Worm (Caenorhabditis elegans) whole organism, L3 larva: Measurements from ENCODE around the gene F59E11.7.

ENCODE experiments used
- R02D3.7 ChIP-seq: fragments of 150-350 bp; optimal IDR thresholded peaks from 2 replicates; lab custom pipeline; 2014; ENCODE audit warnings: missing biosample characterization, missing genetic modification characterization
- ceh-16 ChIP-seq: sonication (generic microtip); optimal IDR thresholded peaks from 2 replicates; lab custom pipeline; 2017; ENCODE audit warnings: missing biosample characterization, missing genetic modification characterization
- ceh-28 ChIP-seq: fragments of 150-350 bp; optimal IDR thresholded peaks from 2 replicates; lab custom pipeline; 2014; ENCODE audit warnings: missing biosample characterization, missing genetic modification reagents, missing genetic modification characterization
- ceh-82 ChIP-seq: fragments of 150-350 bp; optimal IDR thresholded peaks from 2 replicates; lab custom pipeline; 2014; ENCODE audit warnings: missing biosample characterization, missing genetic modification characterization
- ceh-9 ChIP-seq: sonication (generic microtip); optimal IDR thresholded peaks from 2 replicates; lab custom pipeline; 2018; ENCODE audit warnings: missing biosample characterization, missing genetic modification characterization
- egl-5 ChIP-seq: fragments of 150-350 bp; optimal IDR thresholded peaks from 2 replicates; lab custom pipeline; 2017; ENCODE audit warnings: missing biosample characterization, missing genetic modification reagents, missing genetic modification characterization, inconsistent platforms
- elt-1 ChIP-seq: fragments of 150-350 bp; optimal IDR thresholded peaks from 2 replicates; lab custom pipeline; 2014; ENCODE audit warnings: missing biosample characterization, missing genetic modification characterization
- elt-2 ChIP-seq: sonication (generic microtip); optimal IDR thresholded peaks from 2 replicates; lab custom pipeline; 2016; ENCODE audit warnings: missing genetic modification reagents, mild to moderate bottlenecking, missing genetic modification characterization, missing compliant biosample characterization
- elt-3 ChIP-seq, 3 experiments: fragments of 150-350 bp in 1 of 3; sonication (generic microtip) in 2 of 3; optimal IDR thresholded peaks; 2 replicates in 2 of 3; 4 replicates in 1 of 3; lab custom pipeline; 2014 to 2017; ENCODE audit warnings: missing biosample characterization in 3 of 3, missing genetic modification characterization in 3 of 3
- eor-1 ChIP-seq, 2 experiments: fragments of 150-350 bp; optimal IDR thresholded peaks; 2 replicates each; lab custom pipeline; 2014 to 2018; ENCODE audit warnings: missing biosample characterization in 2 of 2, missing genetic modification characterization in 2 of 2
- fkh-10 ChIP-seq: sonication (generic microtip); optimal IDR thresholded peaks from 2 replicates; lab custom pipeline; 2017; ENCODE audit warnings: missing biosample characterization, missing genetic modification reagents, missing genetic modification characterization
- fkh-2 ChIP-seq: fragments of 150-350 bp; optimal IDR thresholded peaks from 2 replicates; lab custom pipeline; 2014; ENCODE audit warnings: missing biosample characterization, missing genetic modification reagents, missing genetic modification characterization
- jun-1 ChIP-seq: fragments of 150-350 bp; optimal IDR thresholded peaks from 2 replicates; lab custom pipeline; 2014; ENCODE audit warnings: missing biosample characterization, missing genetic modification reagents, missing genetic modification characterization
- lin-39 ChIP-seq: fragments of 150-350 bp; optimal IDR thresholded peaks from 2 replicates; lab custom pipeline; 2018; ENCODE audit warnings: missing biosample characterization, missing genetic modification reagents, missing genetic modification characterization
- lsy-12 ChIP-seq: sonication (generic microtip); optimal IDR thresholded peaks from 2 replicates; lab custom pipeline; 2016; ENCODE audit warnings: mild to moderate bottlenecking, missing genetic modification characterization, missing compliant biosample characterization
- mml-1 ChIP-seq: fragments of 150-350 bp; sonication (generic microtip); optimal IDR thresholded peaks from 3 replicates; lab custom pipeline; 2014; ENCODE audit warnings: missing biosample characterization, missing genetic modification characterization
- nfya-1 ChIP-seq: sonication (generic microtip); optimal IDR thresholded peaks from 2 replicates; lab custom pipeline; 2017; ENCODE audit warnings: missing genetic modification characterization, mild to moderate bottlenecking, missing compliant biosample characterization, antibody characterized with exemption, moderate library complexity; ENCODE audit not compliant: insufficient read depth
- nhr-11 ChIP-seq: fragments of 150-350 bp; optimal IDR thresholded peaks from 2 replicates; lab custom pipeline; 2014; ENCODE audit warnings: missing biosample characterization, missing genetic modification characterization
- nhr-23 ChIP-seq: fragments of 150-350 bp; optimal IDR thresholded peaks from 2 replicates; lab custom pipeline; 2014; ENCODE audit warnings: missing biosample characterization, missing genetic modification reagents, missing genetic modification characterization
- nhr-25 ChIP-seq: sonication (generic microtip); optimal IDR thresholded peaks from 2 replicates; lab custom pipeline; 2017; ENCODE audit warnings: missing biosample characterization, missing genetic modification characterization
- nhr-28 ChIP-seq: fragments of 150-350 bp; optimal IDR thresholded peaks from 2 replicates; lab custom pipeline; 2014; ENCODE audit warnings: missing biosample characterization, missing genetic modification characterization
- nhr-43 ChIP-seq: sonication (generic microtip); optimal IDR thresholded peaks from 2 replicates; lab custom pipeline; 2016; ENCODE audit warnings: mild to moderate bottlenecking, missing genetic modification characterization, missing compliant biosample characterization; ENCODE audit not compliant: poor library complexity, severe bottlenecking
- nhr-67 ChIP-seq: fragments of 150-350 bp; optimal IDR thresholded peaks from 2 replicates; lab custom pipeline; 2014; ENCODE audit warnings: missing biosample characterization, missing genetic modification characterization
- nhr-76 ChIP-seq: fragments of 150-350 bp; sonication (generic microtip); optimal IDR thresholded peaks from 5 replicates; lab custom pipeline; 2014; ENCODE audit warnings: missing biosample characterization, missing genetic modification characterization
- pqm-1 ChIP-seq: fragments of 150-350 bp; optimal IDR thresholded peaks from 2 replicates; lab custom pipeline; 2017; ENCODE audit warnings: missing biosample characterization, missing genetic modification characterization, inconsistent platforms
- skn-1 ChIP-seq: fragments of 150-350 bp; optimal IDR thresholded peaks from 2 replicates; lab custom pipeline; 2014; ENCODE audit warnings: missing biosample characterization, missing genetic modification characterization
- snpc-4 ChIP-seq: fragments of 150-350 bp; optimal IDR thresholded peaks from 2 replicates; lab custom pipeline; 2014; ENCODE audit warnings: missing biosample characterization, missing genetic modification characterization
- tbx-2 ChIP-seq: sonication (generic microtip); optimal IDR thresholded peaks from 2 replicates; lab custom pipeline; 2016; ENCODE audit warnings: mild to moderate bottlenecking, missing genetic modification characterization, missing compliant biosample characterization
- unc-39 ChIP-seq: sonication (generic microtip); optimal IDR thresholded peaks from 4 replicates; lab custom pipeline; 2017; ENCODE audit warnings: missing biosample characterization, missing genetic modification characterization
- unc-62 ChIP-seq: fragments of 150-350 bp; sonication (generic microtip); optimal IDR thresholded peaks from 4 replicates; lab custom pipeline; 2014; ENCODE audit warnings: missing biosample characterization, missing genetic modification reagents, missing genetic modification characterization
- zag-1 ChIP-seq: fragments of 150-350 bp; optimal IDR thresholded peaks from 2 replicates; lab custom pipeline; 2014; ENCODE audit warnings: missing biosample characterization, missing genetic modification characterization
- ztf-11 ChIP-seq: fragments of 150-350 bp; optimal IDR thresholded peaks from 2 replicates; lab custom pipeline; 2014; ENCODE audit warnings: missing biosample characterization, missing genetic modification characterization

F59E11.7 gene

DNA sequence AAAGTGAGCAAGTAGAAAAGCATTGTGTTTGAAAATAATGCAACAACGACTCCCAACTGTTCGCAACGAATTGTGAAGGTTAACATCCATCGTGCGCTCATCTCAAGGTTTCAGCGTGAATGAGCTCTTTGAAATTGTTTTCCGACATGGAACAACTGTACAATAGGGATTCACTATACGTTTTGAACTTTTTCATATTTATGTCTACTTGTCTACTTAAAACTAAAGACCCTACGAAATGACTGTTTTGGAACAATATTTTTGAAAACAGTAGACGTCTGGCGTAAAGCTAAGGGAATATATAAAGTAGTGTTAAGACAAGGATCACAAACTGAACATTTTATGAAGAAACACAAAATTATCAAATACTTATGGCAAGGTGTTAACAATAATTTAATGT is 6.4 kb upstream of the F59E11.7 start, which contains the start of gene str-86:
TSS of gene str-86 (minus strand) at position 101 of the 400 bp plus-strand sequence.
- TF ChIP-seq pqm-1 (tag; lab: Kevin White, UChicago) = no peak
- no peak for TF ChIP-seq skn-1 (tag; lab: Kevin White, UChicago)
- TF ChIP-seq lsy-12 (tag; lab: Kevin White, UChicago) = no peak
- no peak for TF ChIP-seq R02D3.7 (tag; lab: Kevin White, UChicago)
- TF ChIP-seq lin-39 = no peak
- TF ChIP-seq mml-1 (tag; lab: Kevin White, UChicago) = no peak

- TF ChIP-seq nhr-43 (tag; lab: Kevin White, UChicago) (no peak), nhr-28 (tag; lab: Kevin White, UChicago) (no peak), zag-1 (no peak), ceh-16 (no peak), pqm-1 (tag; lab: Kevin White, UChicago) (no peak), ceh-82 (tag; lab: Kevin White, UChicago) (no peak), skn-1 (tag; lab: Kevin White, UChicago) (no peak), R02D3.7 (tag; lab: Kevin White, UChicago) (no peak), ceh-28 (tag; lab: Kevin White, UChicago) (no peak), egl-5 (no peak), nhr-76 (tag; lab: Kevin White, UChicago) (no peak), unc-39 (no peak), nhr-25 (tag; lab: Kevin White, UChicago) (no peak), snpc-4 (tag; lab: Kevin White, UChicago) (no peak), nhr-67 (no peak)
Measured at ce11 chrV:8984783-8985182, 5.3 kb upstream of the F59E11.7 start.

DNA sequence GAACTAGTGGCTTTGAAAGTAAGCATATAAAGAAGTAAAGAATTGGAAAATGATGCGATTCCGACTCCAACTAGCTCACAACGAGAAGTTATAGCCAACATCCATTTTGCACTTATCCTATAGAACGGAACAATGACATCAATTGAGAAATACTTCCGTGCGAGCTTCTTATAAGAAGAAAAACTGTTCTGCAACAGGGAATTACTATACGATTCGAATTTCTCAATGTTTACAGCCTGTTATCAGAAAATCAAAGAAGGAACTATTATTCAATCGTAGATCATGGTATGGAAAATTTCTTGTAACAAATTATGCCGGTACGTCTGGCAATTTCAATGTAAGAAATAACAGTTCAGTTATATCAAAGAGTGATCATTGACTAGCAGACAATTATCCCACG is 4.3 kb upstream of the F59E11.7 start, which contains the start of gene str-85:
TSS of gene str-85 (minus strand) at position 101 of the 400 bp plus-strand sequence.
- TF ChIP-seq nhr-67 (no peak), fkh-2 (no peak), nhr-28 (tag; lab: Kevin White, UChicago) (no peak), nfya-1 (tag; lab: Kevin White, UChicago) (no peak), zag-1 (no peak), eor-1 (tag; optimal IDR thresholded peaks at IDR 0.05; lab: Kevin White, UChicago) (no peak), nhr-11 (tag; lab: Kevin White, UChicago) (no peak), skn-1 (tag; lab: Kevin White, UChicago) (no peak), fkh-10 (GFP tag; lab: Kevin White, UChicago) (no peak)
- TF ChIP-seq, all 47 proteins: peak for 0

DNA sequence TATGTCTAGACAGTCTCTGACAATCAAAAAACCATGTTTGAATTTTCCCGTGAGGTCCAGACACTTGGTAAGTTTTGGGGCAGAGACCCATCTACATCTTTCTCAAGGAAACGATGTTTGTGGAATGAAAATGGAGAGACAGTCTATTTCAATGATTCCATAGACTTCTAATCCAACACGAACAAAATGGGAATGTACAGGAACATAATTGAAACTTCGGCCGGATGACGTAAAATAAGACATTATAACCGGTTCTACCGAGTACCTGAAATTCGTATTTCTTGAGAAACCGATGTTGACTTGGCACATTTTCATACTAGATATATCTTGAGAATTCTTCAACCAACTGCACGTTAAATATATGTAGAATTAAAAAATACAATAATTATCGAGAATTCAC is 1.9 kb upstream of the F59E11.7 start, which contains the start of gene str-87:
TSS of gene str-87 (minus strand) at position 101 of the 400 bp plus-strand sequence.
- TF ChIP-seq ceh-82 (tag; lab: Kevin White, UChicago) (no peak), eor-1 (tag; optimal IDR thresholded peaks at IDR 0.05; lab: Kevin White, UChicago) (no peak), fkh-10 (GFP tag; lab: Kevin White, UChicago) (no peak), egl-5 (no peak), skn-1 (tag; lab: Kevin White, UChicago) (no peak), elt-1 (tag; lab: Kevin White, UChicago) (no peak), unc-62 (GFP tag; lab: Kevin White, UChicago) (no peak), ztf-11 (tag; lab: Kevin White, UChicago) (no peak), nhr-23 (tag; lab: Kevin White, UChicago) (no peak), tbx-2 (tag; lab: Kevin White, UChicago) (no peak)

- TF ChIP-seq lin-39 (no peak), elt-2 (tag; lab: Kevin White, UChicago) (no peak)
- TF ChIP-seq, all 47 proteins: peak for 0
Measured at ce11 chrV:8991679-8992078, 1.6 kb downstream of the F59E11.7 start, which contains the start of gene F59E11.6. Gene F59E11.6, plus strand, starts transcription at chrV:8991789.

ce11 chrV:8994272-8994671 is 4.2 kb downstream of the F59E11.7 start:
- TF ChIP-seq ceh-9 (tag; lab: Kevin White, UChicago) (no peak), nhr-11 (tag; lab: Kevin White, UChicago) (no peak), nhr-23 (tag; lab: Kevin White, UChicago) (peak; percentile 52), nhr-43 (tag; lab: Kevin White, UChicago) (peak; percentile 68), nhr-25 (tag; lab: Kevin White, UChicago) (peak; percentile 16), jun-1 (tag; lab: Kevin White, UChicago) (no peak), unc-39 (no peak), elt-3 (tag; optimal IDR thresholded peaks at IDR 0.05; lab: Kevin White, UChicago) (peak in 2 of 3 experiments; percentile 21 to 33)
